Worm (Caenorhabditis elegans) whole organism, midembryonic: ENCODE data around the gene btbd-10.

Experiments used
- T22C8.4 ChIP-seq: fragments of 200-800 bp; sonication (Bioruptor generic); IDR thresholded peaks from 2 replicates; pipeline ENCODE4 v1.3.6; 2022; ENCODE audit warnings: missing genetic modification characterization, missing compliant biosample characterization
- cog-1 ChIP-seq: sonication (generic microtip); optimal IDR thresholded peaks from 2 replicates; lab custom pipeline; 2016; ENCODE audit warnings: missing genetic modification characterization, missing compliant biosample characterization
- flt-1 ChIP-seq: fragments of 200-800 bp; sonication (Bioruptor generic); IDR thresholded peaks from 2 replicates; pipeline ENCODE4 v1.3.6; 2022; ENCODE audit warnings: missing genetic modification characterization, missing compliant biosample characterization
- klf-2 ChIP-seq: fragments of 200-800 bp; sonication (Bioruptor generic); conservative IDR thresholded peaks from 2 replicates; pipeline ENCODE4 v1.3.6; 2022; ENCODE audit warnings: missing genetic modification reagents, missing genetic modification characterization, missing compliant biosample characterization
- med-1 ChIP-seq: sonication (generic microtip); optimal IDR thresholded peaks from 2 replicates; lab custom pipeline; 2017; ENCODE audit warnings: missing genetic modification characterization, mild to moderate bottlenecking, missing compliant biosample characterization, antibody characterized with exemption, missing genetic modification reagents; ENCODE audit not compliant: insufficient read depth
- ref-1 ChIP-seq: fragments of 200-800 bp; sonication (Bioruptor generic); conservative IDR thresholded peaks from 2 replicates; pipeline ENCODE4 v1.3.6; 2022; ENCODE audit warnings: missing genetic modification reagents, missing genetic modification characterization, missing compliant biosample characterization
- tab-1 ChIP-seq: fragments of 200-800 bp; sonication (Bioruptor generic); IDR thresholded peaks from 2 replicates; pipeline ENCODE4 v1.3.6; 2022; ENCODE audit warnings: missing genetic modification characterization, missing compliant biosample characterization
- ztf-23 ChIP-seq: fragments of 200-800 bp; sonication (Bioruptor generic); IDR thresholded peaks from 2 replicates; pipeline ENCODE4 v1.3.6; 2022; ENCODE audit warnings: missing genetic modification reagents, missing genetic modification characterization, missing compliant biosample characterization
- ztf-29 ChIP-seq: fragments of 200-800 bp; sonication (Bioruptor generic); IDR thresholded peaks from 2 replicates; pipeline ENCODE4 v1.3.6; 2022; ENCODE audit warnings: missing genetic modification reagents, missing genetic modification characterization, missing compliant biosample characterization

btbd-10 gene

ce11 chrII:4867476-4867875 is 37.3 kb upstream of the btbd-10 start, which contains the start of gene col-17:
col-17 (minus strand) TSS chrII:4867576.
- TF ChIP-seq ztf-23 (GFP tag; lab: Robert Waterston, UW) (no peak), T22C8.4 (no peak), cog-1 (tag; lab: Kevin White, UChicago) (no peak), ztf-29 (GFP tag; lab: Robert Waterston, UW) (no peak), tab-1 (GFP tag; lab: Robert Waterston, UW) (no peak), klf-2 (GFP tag; lab: Robert Waterston, UW) (no peak), ref-1 (no peak), med-1 (GFP tag; lab: Kevin White, UChicago) (no peak), flt-1 (GFP tag; lab: Robert Waterston, UW) (no peak)

ce11 chrII:4869793-4870343 is 34.9 kb upstream of the btbd-10 start:
- TF ChIP-seq T22C8.4: no peak
- TF ChIP-seq ref-1: no peak

- TF ChIP-seq med-1 (GFP tag; lab: Kevin White, UChicago) (no peak), tab-1 (GFP tag; lab: Robert Waterston, UW) (no peak), ref-1 (no peak)
These were observed 34.1 kb upstream of the btbd-10 start, which contains the start of gene col-20 for ce11 chrII:4870691-4871090. col-20 (minus strand) TSS chrII:4870791.

DNA sequence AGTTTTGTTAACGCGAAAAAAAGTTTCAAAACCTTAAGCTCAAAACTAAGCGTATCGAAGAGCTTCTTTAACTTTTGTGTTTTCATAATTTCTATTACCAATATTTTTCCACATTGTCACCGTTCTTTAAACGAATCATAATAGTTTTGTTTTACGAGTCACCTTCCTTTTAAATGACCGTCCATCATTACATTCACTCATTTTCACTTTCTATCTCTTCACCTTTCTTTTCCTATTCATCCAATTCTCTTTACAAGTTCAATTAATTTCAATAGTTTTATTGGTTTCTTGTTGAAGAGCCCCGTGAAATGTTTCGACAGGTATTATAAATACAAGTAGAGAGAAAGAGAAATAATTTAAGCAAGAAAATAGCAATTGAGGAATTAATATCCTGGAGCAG is 33.0 kb upstream of the btbd-10 start:
- TF ChIP-seq cog-1 (tag; lab: Kevin White, UChicago): no peak
- no peak for TF ChIP-seq ztf-29 (GFP tag; lab: Robert Waterston, UW)
- TF ChIP-seq klf-2 (GFP tag; lab: Robert Waterston, UW): no peak
- no peak for TF ChIP-seq flt-1 (GFP tag; lab: Robert Waterston, UW)
- TF ChIP-seq ref-1: no peak
- TF ChIP-seq ztf-23 (GFP tag; lab: Robert Waterston, UW): no peak
- no peak for TF ChIP-seq tab-1 (GFP tag; lab: Robert Waterston, UW)
- TF ChIP-seq med-1 (GFP tag; lab: Kevin White, UChicago): no peak
- no peak for TF ChIP-seq T22C8.4

DNA sequence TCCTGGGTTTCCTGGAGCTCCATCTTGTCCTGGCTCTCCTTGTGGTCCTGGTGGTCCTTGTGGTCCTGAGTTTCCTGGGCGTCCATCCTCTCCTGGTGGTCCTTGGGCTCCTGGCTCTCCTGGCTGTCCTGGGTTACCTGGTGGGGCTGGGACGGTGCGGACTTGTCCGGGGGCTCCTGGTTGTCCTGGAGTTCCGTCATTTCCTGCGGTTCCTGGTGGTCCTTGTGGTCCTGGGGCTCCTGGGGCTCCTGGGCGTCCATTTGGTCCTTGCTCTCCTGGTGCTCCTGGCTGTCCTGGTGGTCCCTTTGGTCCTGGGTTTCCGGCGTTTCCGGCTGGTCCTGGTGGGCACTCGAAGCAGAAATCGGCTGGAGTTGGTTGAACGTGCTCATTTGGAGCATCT is 32.4 kb upstream of the btbd-10 start:
- TF ChIP-seq tab-1 (GFP tag; lab: Robert Waterston, UW) (0 out of 2 replicates have a peak, but pooled peaks have one; percentile 60), ref-1 (0 out of 2 replicates have a peak, but pooled peaks have one; percentile 9)

ce11 chrII:4873029-4873428 is 31.8 kb upstream of the btbd-10 start, which contains the start of gene col-73:
col-73 (minus strand) TSS chrII:4873129.
- TF ChIP-seq klf-2 (GFP tag; lab: Robert Waterston, UW) (no peak), tab-1 (GFP tag; lab: Robert Waterston, UW) (no peak)

DNA sequence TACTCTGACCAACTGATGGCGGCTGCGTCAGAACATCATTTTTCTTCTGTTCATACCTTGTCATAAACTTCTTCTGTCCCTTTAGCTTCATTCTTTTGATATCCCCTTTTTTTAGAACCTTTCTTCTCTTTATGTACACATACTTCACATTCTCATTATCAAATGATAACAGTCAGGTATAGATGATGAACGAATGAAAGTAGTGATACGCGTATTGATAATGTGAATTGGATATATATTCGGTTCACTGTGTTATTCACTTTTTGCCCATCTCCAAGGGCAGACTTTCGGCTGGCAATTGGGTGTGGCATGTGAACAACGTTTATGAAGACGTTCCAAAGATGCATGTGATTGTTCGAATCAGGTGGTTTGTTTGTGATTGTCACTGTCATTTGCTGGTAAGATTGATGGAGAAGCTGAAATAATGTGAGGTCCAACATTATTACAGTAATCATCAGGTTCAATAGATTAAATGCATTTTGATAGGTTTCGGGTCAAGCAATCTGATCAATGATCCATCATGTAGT is 30.4 kb upstream of the btbd-10 start, which contains the start of gene F11G11.15:
Gene F11G11.15 (plus strand): TSS at position 511 of the 527 bp plus-strand sequence.
- TF ChIP-seq flt-1 (GFP tag; lab: Robert Waterston, UW) (no peak), med-1 (GFP tag; lab: Kevin White, UChicago) (no peak), ztf-23 (GFP tag; lab: Robert Waterston, UW) (no peak), klf-2 (GFP tag; lab: Robert Waterston, UW) (no peak), tab-1 (GFP tag; lab: Robert Waterston, UW) (no peak), ref-1 (no peak), cog-1 (tag; lab: Kevin White, UChicago) (no peak), ztf-29 (GFP tag; lab: Robert Waterston, UW) (no peak), T22C8.4 (no peak)

- no peak for TF ChIP-seq T22C8.4
- no peak for TF ChIP-seq klf-2 (GFP tag; lab: Robert Waterston, UW)
- no peak for TF ChIP-seq flt-1 (GFP tag; lab: Robert Waterston, UW)
- no peak for TF ChIP-seq ztf-23 (GFP tag; lab: Robert Waterston, UW)
- no peak for TF ChIP-seq ztf-29 (GFP tag; lab: Robert Waterston, UW)
- no peak for TF ChIP-seq cog-1 (tag; lab: Kevin White, UChicago)
These were observed 28.7 kb upstream of the btbd-10 start, which contains the start of gene F11G11.13 for ce11 chrII:4876091-4876490. F11G11.13 (minus strand) TSS chrII:4876179.

DNA sequence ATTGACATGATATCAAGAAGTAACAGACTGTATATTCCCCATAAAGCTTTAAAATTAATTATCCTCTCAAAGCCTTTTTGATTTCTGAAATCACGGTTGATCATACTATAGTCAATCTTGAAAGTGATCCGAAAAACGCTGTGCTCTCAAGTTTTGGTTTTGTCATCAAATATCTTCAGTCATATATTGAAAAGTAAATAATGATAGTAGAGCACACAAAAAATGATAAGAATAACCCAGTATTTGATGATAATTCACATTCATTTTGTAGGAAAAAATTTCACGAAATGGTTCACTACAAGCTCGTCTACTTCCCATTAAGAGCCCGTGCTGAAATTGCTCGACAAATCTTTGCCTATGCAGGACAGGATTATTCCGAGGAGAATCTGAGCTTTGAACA is 25.2 kb upstream of the btbd-10 start, which contains the start of gene gst-6:
Gene gst-6 (plus strand): TSS at position 263 of the 400 bp plus-strand sequence.
- TF ChIP-seq cog-1 (tag; lab: Kevin White, UChicago) (no peak), med-1 (GFP tag; lab: Kevin White, UChicago) (no peak), klf-2 (GFP tag; lab: Robert Waterston, UW) (no peak), ztf-23 (GFP tag; lab: Robert Waterston, UW) (no peak), ztf-29 (GFP tag; lab: Robert Waterston, UW) (no peak), tab-1 (GFP tag; lab: Robert Waterston, UW) (no peak), T22C8.4 (no peak), flt-1 (GFP tag; lab: Robert Waterston, UW) (no peak), ref-1 (no peak)

DNA sequence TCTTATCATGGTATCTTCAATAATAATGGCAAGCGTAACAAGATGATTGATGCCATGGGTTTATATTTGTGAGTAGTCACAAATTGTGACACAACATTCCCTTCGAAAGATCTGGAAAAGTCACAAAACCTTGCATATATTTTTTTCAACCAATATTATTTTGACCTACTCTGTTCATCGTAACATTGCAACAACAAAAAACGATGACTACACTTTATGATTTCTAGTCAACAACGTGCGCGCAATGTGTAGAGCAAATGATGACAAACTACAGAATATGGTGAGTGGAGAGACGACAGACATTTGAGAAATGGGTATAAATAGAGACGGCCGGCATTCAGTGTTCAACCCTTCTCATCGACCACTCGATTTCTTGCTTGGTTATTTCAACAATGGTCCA is 23.1 kb upstream of the btbd-10 start, which contains the start of gene gst-7:
Gene gst-7 (plus strand): TSS at position 336 of the 400 bp plus-strand sequence.
- TF ChIP-seq T22C8.4: no peak
- no peak for TF ChIP-seq ref-1
- no peak for TF ChIP-seq cog-1 (tag; lab: Kevin White, UChicago)
- no peak for TF ChIP-seq klf-2 (GFP tag; lab: Robert Waterston, UW)
- no peak for TF ChIP-seq flt-1 (GFP tag; lab: Robert Waterston, UW)
- no peak for TF ChIP-seq ztf-23 (GFP tag; lab: Robert Waterston, UW)
- no peak for TF ChIP-seq med-1 (GFP tag; lab: Kevin White, UChicago)
- no peak for TF ChIP-seq ztf-29 (GFP tag; lab: Robert Waterston, UW)
- no peak for TF ChIP-seq tab-1 (GFP tag; lab: Robert Waterston, UW)
